Worm (Caenorhabditis elegans) whole organism, mixed stage, embryonic: ENCODE measurements around the gene npp-1.

Source experiments
- hlh-1 ChIP-seq: fragments of 150-350 bp; optimal IDR thresholded peaks from 2 replicates; lab custom pipeline; 2014; ENCODE audit warnings: missing biosample characterization, missing genetic modification reagents, missing genetic modification characterization
- lsy-2 ChIP-seq: fragments of 150-350 bp; optimal IDR thresholded peaks from 2 replicates; lab custom pipeline; 2014; ENCODE audit warnings: missing biosample characterization, missing genetic modification characterization
- nhr-12 ChIP-seq: fragments of 150-350 bp; optimal IDR thresholded peaks from 2 replicates; lab custom pipeline; 2014; ENCODE audit warnings: missing biosample characterization, missing genetic modification characterization
- pha-4 ChIP-seq: fragments of 150-350 bp; optimal IDR thresholded peaks from 2 replicates; lab custom pipeline; 2018; ENCODE audit warnings: missing biosample characterization, missing genetic modification reagents, missing genetic modification characterization
- snpc-4 ChIP-seq: fragments of 150-350 bp; optimal IDR thresholded peaks from 2 replicates; lab custom pipeline; 2014; ENCODE audit warnings: missing biosample characterization, missing genetic modification characterization
- sptf-1 ChIP-seq: sonication (generic microtip); optimal IDR thresholded peaks from 2 replicates; lab custom pipeline; 2017; ENCODE audit warnings: mild to moderate bottlenecking, missing genetic modification characterization, moderate library complexity, missing compliant biosample characterization
- unc-39 ChIP-seq: fragments of 150-350 bp; optimal IDR thresholded peaks from 2 replicates; lab custom pipeline; 2014; ENCODE audit warnings: missing biosample characterization, missing genetic modification characterization
- unc-62 ChIP-seq: fragments of 150-350 bp; optimal IDR thresholded peaks from 2 replicates; lab custom pipeline; 2014; ENCODE audit warnings: missing biosample characterization, missing genetic modification reagents, missing genetic modification characterization
- ztf-11 ChIP-seq: fragments of 150-350 bp; optimal IDR thresholded peaks from 2 replicates; lab custom pipeline; 2014; ENCODE audit warnings: missing biosample characterization, missing genetic modification characterization

DNA sequence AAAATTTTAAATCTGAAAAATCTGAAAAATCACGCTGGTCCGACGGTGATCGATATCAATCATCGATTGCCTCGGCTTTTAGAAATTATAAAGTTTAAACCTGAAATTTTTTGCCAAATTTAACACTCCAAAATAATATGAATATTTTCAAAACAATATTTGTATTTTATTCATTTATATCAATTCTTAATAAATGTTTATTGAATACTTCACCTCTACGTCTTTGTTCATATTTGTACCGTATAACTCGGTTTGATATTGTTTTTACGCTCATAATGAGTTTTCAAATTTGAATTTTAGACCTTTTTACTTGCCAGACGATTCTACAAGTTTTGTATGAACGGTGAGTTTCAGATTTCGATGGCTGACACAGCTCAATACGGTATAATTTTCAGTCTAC is 6.5 kb downstream of the npp-1 start, which contains the start of the genes K07F5.15 and K07F5.22:
- TF ChIP-seq sptf-1 (no peak), hlh-1 (tag; lab: Kevin White, UChicago) (no peak), unc-62 (GFP tag; lab: Kevin White, UChicago) (no peak), nhr-12 (tag; lab: Kevin White, UChicago) (no peak), snpc-4 (tag; lab: Kevin White, UChicago) (no peak), pha-4 (no peak), lsy-2 (tag; lab: Kevin White, UChicago) (no peak), ztf-11 (no peak), unc-39 (tag; lab: Kevin White, UChicago) (no peak)
